1 fruit fly cellular context compared by ENCODE assay signal in the genomic region with DNA sequence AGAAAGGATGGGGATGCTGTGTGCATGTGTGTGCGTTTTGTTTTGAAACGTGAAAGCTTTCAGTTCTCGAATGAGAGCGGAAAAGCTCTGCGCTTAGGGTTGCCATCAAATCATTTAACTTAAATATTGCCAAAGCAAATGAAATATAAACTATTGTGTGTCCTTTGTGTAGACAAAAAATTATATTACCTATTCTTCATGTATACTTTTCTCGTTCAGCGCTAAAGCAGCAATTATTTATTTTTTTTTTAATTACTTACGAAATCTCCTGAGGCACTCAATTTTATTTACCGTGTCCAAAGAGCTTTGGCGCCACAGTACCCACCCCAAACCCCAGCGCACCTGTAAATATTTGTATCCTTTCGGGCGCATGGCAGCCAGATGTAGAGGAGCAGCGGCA.
TF ChIP-seq lines count a peak whose summit lies in the region.

No protein-coding gene starts in this region.

TF ChIP-seq in whole organism, embryonic, 481 proteins besides CTCF, POLR2A, EP300 and RAD21 (continued from another document and continues in another):
- no peak for TF ChIP-seq MTF-1 (GFP tag; optimal IDR thresholded peaks at IDR 0.05; lab: Kevin White, UChicago; ENCODE audit: borderline replicate concordance)
- no peak for TF ChIP-seq CG4404 (GFP tag; IDR thresholded peaks at IDR 0.05; lab: Robert Waterston, UW)
- peak; percentile 73 for TF ChIP-seq Med (GFP tag; lab: Kevin White, UChicago)
- TF ChIP-seq sens (GFP tag; lab: Kevin White, UChicago) = peak; percentile 39
- TF ChIP-seq kah (GFP tag; optimal IDR thresholded peaks at IDR 0.05; lab: Kevin White, UChicago) = no peak
- TF ChIP-seq chn (GFP tag; optimal IDR thresholded peaks at IDR 0.05; lab: Kevin White, UChicago) = no peak
- TF ChIP-seq CG14667 (GFP tag; IDR thresholded peaks at IDR 0.05; lab: Robert Waterston, UW) = no peak
- TF ChIP-seq CG17359 (tag; optimal IDR thresholded peaks at IDR 0.05; lab: Kevin White, UChicago) = peak; percentile 36
- TF ChIP-seq Jarid2 (GFP tag; optimal IDR thresholded peaks at IDR 0.05; lab: Kevin White, UChicago) = no peak
- no peak for TF ChIP-seq Doc2 (GFP tag; IDR thresholded peaks at IDR 0.05; lab: Robert Waterston, UW)
- TF ChIP-seq Drgx (GFP tag; IDR thresholded peaks at IDR 0.05; lab: Robert Waterston, UW) = peak; percentile 32; the same call in 1 of the 2 replicates
- TF ChIP-seq amos (GFP tag; IDR thresholded peaks at IDR 0.05; lab: Robert Waterston, UW; ENCODE audit: partially characterized antibody) = no peak
- 0 out of 2 replicates have a peak, but pooled peaks have one; percentile 18 for TF ChIP-seq dati (GFP tag; IDR thresholded peaks at IDR 0.05; lab: Robert Waterston, UW)
- peak; percentile 52 for TF ChIP-seq CG7839 (tag; optimal IDR thresholded peaks at IDR 0.05; lab: Kevin White, UChicago)
- TF ChIP-seq CG10209 (GFP tag; optimal IDR thresholded peaks at IDR 0.05; lab: Kevin White, UChicago) = peak; percentile 36
- no peak for TF ChIP-seq Dad (GFP tag; optimal IDR thresholded peaks at IDR 0.05; lab: Kevin White, UChicago)
- TF ChIP-seq Ptx1 (GFP tag; IDR thresholded peaks at IDR 0.05; lab: Robert Waterston, UW) = peak; percentile 45
- 0 out of 2 replicates have a peak, but pooled peaks have one; percentile 22 for TF ChIP-seq sob (GFP tag; IDR thresholded peaks at IDR 0.05; lab: Robert Waterston, UW)
- peak; percentile 29 for TF ChIP-seq CG13296 (GFP tag; optimal IDR thresholded peaks at IDR 0.05; lab: Kevin White, UChicago)
- no peak for TF ChIP-seq CG7357 (GFP tag; IDR thresholded peaks at IDR 0.05; lab: Robert Waterston, UW)
- TF ChIP-seq sisA (GFP tag; IDR thresholded peaks at IDR 0.05; lab: Robert Waterston, UW) = no peak; the same call in 1 of the 2 replicates
- peak; percentile 21 for TF ChIP-seq HmgZ (tag; optimal IDR thresholded peaks at IDR 0.05; lab: Kevin White, UChicago)
- no peak for TF ChIP-seq ac (GFP tag; optimal IDR thresholded peaks at IDR 0.05; lab: Kevin White, UChicago)
- peak; percentile 26 for TF ChIP-seq CG15514 (GFP tag; optimal IDR thresholded peaks at IDR 0.05; lab: Kevin White, UChicago)
- TF ChIP-seq ewg (GFP tag; optimal IDR thresholded peaks at IDR 0.05; lab: Kevin White, UChicago) = peak; percentile 37
- TF ChIP-seq CG12391 (tag; optimal IDR thresholded peaks at IDR 0.05; lab: Kevin White, UChicago) = peak; percentile 24
- 0 out of 3 replicates have a peak, but pooled peaks have one; percentile 28 for TF ChIP-seq CG11695 (GFP tag; IDR thresholded peaks at IDR 0.05; lab: Robert Waterston, UW)
- TF ChIP-seq pita (GFP tag; optimal IDR thresholded peaks at IDR 0.05; lab: Kevin White, UChicago) = no peak
- TF ChIP-seq CG10147 (GFP tag; optimal IDR thresholded peaks at IDR 0.05; lab: Kevin White, UChicago) = peak; percentile 41
- peak; percentile 19 for TF ChIP-seq caup (GFP tag; optimal IDR thresholded peaks at IDR 0.05; lab: Kevin White, UChicago; ENCODE audit: severe bottlenecking)
- peak; percentile 48 for TF ChIP-seq CG15269 (tag; optimal IDR thresholded peaks at IDR 0.05; lab: Kevin White, UChicago)
- TF ChIP-seq row (GFP tag; IDR thresholded peaks at IDR 0.05; lab: Robert Waterston, UW) = peak; percentile 74
- TF ChIP-seq CG2202 (tag; optimal IDR thresholded peaks at IDR 0.05; lab: Kevin White, UChicago) = no peak
- TF ChIP-seq YL-1 (GFP tag; optimal IDR thresholded peaks at IDR 0.05; lab: Kevin White, UChicago) = no peak
- no peak for TF ChIP-seq HmgD (GFP tag; optimal IDR thresholded peaks at IDR 0.05; lab: Kevin White, UChicago)
- TF ChIP-seq CG5245 (GFP tag; optimal IDR thresholded peaks at IDR 0.05; lab: Kevin White, UChicago) = no peak
- TF ChIP-seq Antp (GFP tag; optimal IDR thresholded peaks at IDR 0.05; lab: Kevin White, UChicago) = no peak
- TF ChIP-seq CG31441 (GFP tag; IDR thresholded peaks at IDR 0.05; lab: Robert Waterston, UW) = 0 out of 2 replicates have a peak, but pooled peaks have one; percentile 19
- no peak for TF ChIP-seq CG7372 (GFP tag; IDR thresholded peaks at IDR 0.05; lab: Robert Waterston, UW)
- TF ChIP-seq NC2β (GFP tag; optimal IDR thresholded peaks at IDR 0.05; lab: Kevin White, UChicago) = no peak
- TF ChIP-seq CG7745 (tag; optimal IDR thresholded peaks at IDR 0.05; lab: Kevin White, UChicago) = no peak
- no peak for TF ChIP-seq Sry-δ (GFP tag; optimal IDR thresholded peaks at IDR 0.05; lab: Kevin White, UChicago)
- 0 out of 2 replicates have a peak, but pooled peaks have one; percentile 36 for TF ChIP-seq klu (GFP tag; IDR thresholded peaks at IDR 0.05; lab: Robert Waterston, UW)
- TF ChIP-seq Dek (tag; optimal IDR thresholded peaks at IDR 0.05; lab: Kevin White, UChicago) = peak; percentile 37
- TF ChIP-seq D (optimal IDR thresholded peaks at IDR 0.05; lab: Kevin White, UChicago) = no peak
- no peak for TF ChIP-seq D (GFP tag; optimal IDR thresholded peaks at IDR 0.05; lab: Kevin White, UChicago)
- peak; percentile 69 for TF ChIP-seq CG2678 (tag; optimal IDR thresholded peaks at IDR 0.05; lab: Kevin White, UChicago)
- TF ChIP-seq nerfin-1 (tag; optimal IDR thresholded peaks at IDR 0.05; lab: Kevin White, UChicago) = no peak
- peak; percentile 73 for TF ChIP-seq Rfx (GFP tag; IDR thresholded peaks at IDR 0.05; lab: Robert Waterston, UW)
- TF ChIP-seq CG3726 (GFP tag; IDR thresholded peaks at IDR 0.05; lab: Robert Waterston, UW) = 0 out of 3 replicates have a peak, but pooled peaks have one; percentile 13
- no peak for TF ChIP-seq run (tag; optimal IDR thresholded peaks at IDR 0.05; lab: Kevin White, UChicago)
- peak; percentile 35 for TF ChIP-seq CG12659 (GFP tag; optimal IDR thresholded peaks at IDR 0.05; lab: Kevin White, UChicago)
- 0 out of 2 replicates have a peak, but pooled peaks have one; percentile 17 for TF ChIP-seq HLH3B (GFP tag; IDR thresholded peaks at IDR 0.05; lab: Robert Waterston, UW)
- no peak for TF ChIP-seq CG10321 (GFP tag; IDR thresholded peaks at IDR 0.05; lab: Robert Waterston, UW)
- peak; percentile 40 for TF ChIP-seq Ada2b (GFP tag; IDR thresholded peaks at IDR 0.05; lab: Robert Waterston, UW)
- TF ChIP-seq CG32532 (GFP tag; IDR thresholded peaks at IDR 0.05; lab: Robert Waterston, UW) = peak; percentile 49
- TF ChIP-seq slbo (GFP tag; IDR thresholded peaks at IDR 0.05; lab: Robert Waterston, UW) = peak; percentile 63
- peak; percentile 71 for TF ChIP-seq Meics (GFP tag; optimal IDR thresholded peaks at IDR 0.05; lab: Kevin White, UChicago)
- TF ChIP-seq stc (GFP tag; IDR thresholded peaks at IDR 0.05; lab: Robert Waterston, UW) = no peak
- peak in 1 of 2 experiments; percentile 27 for TF ChIP-seq Pdp1 (GFP tag; optimal IDR thresholded peaks at IDR 0.05; lab: Kevin White, UChicago)
- no peak for TF ChIP-seq aop (GFP tag; IDR thresholded peaks at IDR 0.05; lab: Robert Waterston, UW)
- TF ChIP-seq inv (GFP tag; IDR thresholded peaks at IDR 0.05; lab: Robert Waterston, UW; ENCODE audit: partially characterized antibody) = no peak
- TF ChIP-seq dpn (GFP tag; optimal IDR thresholded peaks at IDR 0.05; lab: Kevin White, UChicago) = peak in 1 of 2 experiments; percentile 11
- peak; percentile 80 for TF ChIP-seq Hmr (GFP tag; optimal IDR thresholded peaks at IDR 0.05; lab: Kevin White, UChicago)
- peak; percentile 35; the same call in 1 of the 2 replicates for TF ChIP-seq esg (GFP tag; conservative IDR thresholded peaks at IDR 0.05; lab: Robert Waterston, UW)
- no peak for TF ChIP-seq ara (GFP tag; IDR thresholded peaks at IDR 0.05; lab: Robert Waterston, UW)
- no peak for TF ChIP-seq Neu2 (GFP tag; optimal IDR thresholded peaks at IDR 0.05; lab: Kevin White, UChicago; ENCODE audit: borderline replicate concordance)
- TF ChIP-seq chif (GFP tag; optimal IDR thresholded peaks at IDR 0.05; lab: Kevin White, UChicago) = no peak
- TF ChIP-seq H2.0 (GFP tag; IDR thresholded peaks at IDR 0.05; lab: Robert Waterston, UW) = peak; percentile 50; the same call in 1 of the 2 replicates
- no peak for TF ChIP-seq twi (tag; optimal IDR thresholded peaks at IDR 0.05; lab: Kevin White, UChicago)
- TF ChIP-seq cwo (GFP tag; optimal IDR thresholded peaks at IDR 0.05; lab: Kevin White, UChicago) = peak; percentile 52
- TF ChIP-seq zfh2 (GFP tag; optimal IDR thresholded peaks at IDR 0.05; lab: Kevin White, UChicago) = peak; percentile 25
- TF ChIP-seq NFAT (GFP tag; IDR thresholded peaks at IDR 0.05; lab: Robert Waterston, UW) = no peak
- no peak for TF ChIP-seq CG16779 (GFP tag; IDR thresholded peaks at IDR 0.05; lab: Robert Waterston, UW)
- no peak for TF ChIP-seq jigr1 (GFP tag; IDR thresholded peaks at IDR 0.05; lab: Robert Waterston, UW)
- TF ChIP-seq lov (optimal IDR thresholded peaks at IDR 0.05; lab: Kevin White, UChicago) = no peak
- no peak for TF ChIP-seq lov (GFP tag; IDR thresholded peaks at IDR 0.05; lab: Robert Waterston, UW)
- TF ChIP-seq mam (GFP tag; optimal IDR thresholded peaks at IDR 0.05; lab: Kevin White, UChicago) = peak; percentile 52
- TF ChIP-seq NfI (GFP tag; optimal IDR thresholded peaks at IDR 0.05; lab: Kevin White, UChicago) = peak; percentile 21
- peak; percentile 42 for TF ChIP-seq Hsf (GFP tag; optimal IDR thresholded peaks at IDR 0.05; lab: Kevin White, UChicago)
- 0 out of 2 replicates have a peak, but pooled peaks have one; percentile 22 for TF ChIP-seq danr (GFP tag; IDR thresholded peaks at IDR 0.05; lab: Robert Waterston, UW)
- TF ChIP-seq Trl (optimal IDR thresholded peaks at IDR 0.05; lab: Kevin White, UChicago) = peak in 1 of 2 experiments; percentile 7
- TF ChIP-seq Trl (GFP tag; optimal IDR thresholded peaks at IDR 0.05; lab: Kevin White, UChicago) = peak; percentile 16
- TF ChIP-seq Dfd (GFP tag; optimal IDR thresholded peaks at IDR 0.05; lab: Kevin White, UChicago) = no peak
- peak; percentile 89 for TF ChIP-seq Ets65A (GFP tag; lab: Kevin White, UChicago)
- TF ChIP-seq Sry-β (GFP tag; optimal IDR thresholded peaks at IDR 0.05; lab: Kevin White, UChicago) = no peak
- TF ChIP-seq onecut (GFP tag; IDR thresholded peaks at IDR 0.05; lab: Robert Waterston, UW) = no peak
- peak; percentile 14 for TF ChIP-seq CG9817 (tag; optimal IDR thresholded peaks at IDR 0.05; lab: Kevin White, UChicago)
- no peak for TF ChIP-seq Lim3 (GFP tag; IDR thresholded peaks at IDR 0.05; lab: Robert Waterston, UW)
- TF ChIP-seq psq (GFP tag; optimal IDR thresholded peaks at IDR 0.05; lab: Kevin White, UChicago) = no peak
- TF ChIP-seq Atf6 (GFP tag; IDR thresholded peaks at IDR 0.05; lab: Robert Waterston, UW) = peak; percentile 44; the same call in 1 of the 2 replicates
- no peak for TF ChIP-seq mld (GFP tag; IDR thresholded peaks at IDR 0.05; lab: Robert Waterston, UW; ENCODE audit: partially characterized antibody)
- no peak for TF ChIP-seq Oaz (GFP tag; IDR thresholded peaks at IDR 0.05; lab: Robert Waterston, UW)
- no peak for TF ChIP-seq unpg (GFP tag; optimal IDR thresholded peaks at IDR 0.05; lab: Kevin White, UChicago)
- TF ChIP-seq CG17829 (tag; optimal IDR thresholded peaks at IDR 0.05; lab: Kevin White, UChicago) = no peak
- TF ChIP-seq CG2120 (GFP tag; optimal IDR thresholded peaks at IDR 0.05; lab: Kevin White, UChicago) = peak; percentile 84
- no peak for TF ChIP-seq CG4282 (GFP tag; optimal IDR thresholded peaks at IDR 0.05; lab: Kevin White, UChicago)
- peak; percentile 42; the same call in 1 of the 2 replicates for TF ChIP-seq Taf1 (GFP tag; IDR thresholded peaks at IDR 0.05; lab: Robert Waterston, UW)
- TF ChIP-seq Hr78 (GFP tag; optimal IDR thresholded peaks at IDR 0.05; lab: Kevin White, UChicago) = no peak
- no peak for TF ChIP-seq crol (GFP tag; IDR thresholded peaks at IDR 0.05; lab: Robert Waterston, UW)
- TF ChIP-seq CG7963 (GFP tag; IDR thresholded peaks at IDR 0.05; lab: Robert Waterston, UW; ENCODE audit: partially characterized antibody) = no peak
- peak; percentile 28 for TF ChIP-seq PHDP (tag; optimal IDR thresholded peaks at IDR 0.05; lab: Kevin White, UChicago)
- no peak for TF ChIP-seq otp (GFP tag; IDR thresholded peaks at IDR 0.05; lab: Robert Waterston, UW)
- no peak for TF ChIP-seq Six4 (GFP tag; optimal IDR thresholded peaks at IDR 0.05; lab: Kevin White, UChicago)
- TF ChIP-seq pan (optimal IDR thresholded peaks at IDR 0.05; lab: Kevin White, UChicago) = no peak
- no peak for TF ChIP-seq pan (GFP tag; optimal IDR thresholded peaks at IDR 0.05 in 1 of 2, IDR thresholded peaks at IDR 0.05 in 1 of 2)
- TF ChIP-seq HLH54F (GFP tag; optimal IDR thresholded peaks at IDR 0.05; lab: Kevin White, UChicago) = no peak
- TF ChIP-seq Xrp1 (GFP tag; IDR thresholded peaks at IDR 0.05; lab: Robert Waterston, UW) = no peak
- peak; percentile 8 for TF ChIP-seq az2 (GFP tag; optimal IDR thresholded peaks at IDR 0.05; lab: Kevin White, UChicago)
- no peak for TF ChIP-seq CG6854 (GFP tag; optimal IDR thresholded peaks at IDR 0.05; lab: Kevin White, UChicago)
- TF ChIP-seq CG11398 (GFP tag; optimal IDR thresholded peaks at IDR 0.05; lab: Kevin White, UChicago) = no peak
- TF ChIP-seq repo (GFP tag; optimal IDR thresholded peaks at IDR 0.05; lab: Kevin White, UChicago) = no peak
- TF ChIP-seq wor (GFP tag; IDR thresholded peaks at IDR 0.05; lab: Robert Waterston, UW) = no peak
- peak; percentile 42; the same call in 1 of the 2 replicates for TF ChIP-seq vvl (GFP tag; IDR thresholded peaks at IDR 0.05; lab: Robert Waterston, UW)
- TF ChIP-seq CG12744 (GFP tag; optimal IDR thresholded peaks at IDR 0.05; lab: Kevin White, UChicago) = peak; percentile 18
- TF ChIP-seq CG6791 (GFP tag; IDR thresholded peaks at IDR 0.05; lab: Robert Waterston, UW; ENCODE audit: partially characterized antibody) = no peak
- TF ChIP-seq slp2 (GFP tag; optimal IDR thresholded peaks at IDR 0.05; lab: Kevin White, UChicago) = no peak
- TF ChIP-seq crc (GFP tag; optimal IDR thresholded peaks at IDR 0.05; lab: Kevin White, UChicago) = no peak
- TF ChIP-seq Xbp1 (GFP tag; optimal IDR thresholded peaks at IDR 0.05; lab: Kevin White, UChicago) = peak; percentile 40
- peak; percentile 37 for TF ChIP-seq dmrt99B (tag; optimal IDR thresholded peaks at IDR 0.05; lab: Kevin White, UChicago)
- TF ChIP-seq Nf-YC (tag; optimal IDR thresholded peaks at IDR 0.05; lab: Kevin White, UChicago) = peak; percentile 39
- TF ChIP-seq dan (GFP tag; IDR thresholded peaks at IDR 0.05; lab: Robert Waterston, UW) = no peak
- TF ChIP-seq CG18619 (GFP tag; optimal IDR thresholded peaks at IDR 0.05; lab: Kevin White, UChicago) = peak; percentile 34
- TF ChIP-seq CG32772 (GFP tag; IDR thresholded peaks at IDR 0.05; lab: Robert Waterston, UW) = no peak
- no peak for TF ChIP-seq fd64A (GFP tag; optimal IDR thresholded peaks at IDR 0.05; lab: Kevin White, UChicago)
- TF ChIP-seq odd (GFP tag; optimal IDR thresholded peaks at IDR 0.05; lab: Kevin White, UChicago) = no peak
- TF ChIP-seq CG7556 (GFP tag; optimal IDR thresholded peaks at IDR 0.05; lab: Kevin White, UChicago) = peak; percentile 66
- no peak for TF ChIP-seq ken (GFP tag; IDR thresholded peaks at IDR 0.05; lab: Robert Waterston, UW)
